Worm (Caenorhabditis elegans): ENCODE data around the gene srh-137.

ce11 chrV:16692988-16693387 lies 23.5 kb downstream of the srh-137 start:
- TF ChIP-seq T22C8.4 (GFP tag; IDR thresholded peaks at IDR 0.05), result no peak
- no peak for TF ChIP-seq cog-1 (tag; optimal IDR thresholded peaks at IDR 0.05)
- no peak for TF ChIP-seq tab-1 (GFP tag; IDR thresholded peaks at IDR 0.05)
- TF ChIP-seq ztf-23 (GFP tag; IDR thresholded peaks at IDR 0.05), result no peak
- TF ChIP-seq flt-1 (GFP tag; IDR thresholded peaks at IDR 0.05), result no peak
- TF ChIP-seq ref-1 (GFP tag; conservative IDR thresholded peaks at IDR 0.05), result no peak

Data from whole organism, midembryonic.